Worm (Caenorhabditis elegans): ENCODE results near the gene gpn-1.

DNA sequence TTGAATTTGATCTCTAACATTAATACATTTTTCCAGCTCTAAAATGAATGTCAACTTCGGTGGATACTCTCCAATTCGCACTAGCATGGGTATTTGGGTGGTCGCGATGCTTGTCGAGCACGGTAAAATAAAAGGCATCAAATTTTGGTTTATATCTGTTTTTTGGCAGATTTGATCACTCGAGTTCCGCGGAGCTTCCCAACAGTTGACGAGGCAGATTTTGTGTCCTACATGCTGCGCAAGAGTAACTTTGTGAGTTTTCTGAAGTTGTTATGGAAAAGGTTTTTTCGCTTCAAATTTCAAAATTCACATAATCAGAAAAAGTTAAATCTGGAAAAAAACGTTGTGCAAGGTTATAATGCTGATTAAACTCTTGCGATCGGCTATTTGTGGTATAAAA, 40.1 kb upstream of the gpn-1 start:
- TF ChIP-seq ama-1 (optimal IDR thresholded peaks at IDR 0.05) (no peak), mab-9 (GFP tag; IDR thresholded peaks at IDR 0.05) (no peak), skn-1 (tag; optimal IDR thresholded peaks at IDR 0.05) (no peak), zag-1 (tag; optimal IDR thresholded peaks at IDR 0.05) (no peak), tbx-2 (tag; optimal IDR thresholded peaks at IDR 0.05) (no peak), aly-2 (tag; optimal IDR thresholded peaks at IDR 0.05) (no peak), fkh-10 (GFP tag; optimal IDR thresholded peaks at IDR 0.05) (no peak), snu-23 (GFP tag; optimal IDR thresholded peaks at IDR 0.05) (no peak), nhr-11 (tag; optimal IDR thresholded peaks at IDR 0.05) (no peak), snpc-4 (tag; optimal IDR thresholded peaks at IDR 0.05) (no peak), alr-1 (tag; optimal IDR thresholded peaks at IDR 0.05; ENCODE audit: borderline replicate concordance) (no peak)
